Worm (Caenorhabditis elegans) whole organism, early embryonic: ENCODE data around the gene nhr-99.

Experiments used
- aly-1 ChIP-seq: sonication (generic microtip); optimal IDR thresholded peaks from 2 replicates; lab custom pipeline; 2016; ENCODE audit warnings: missing genetic modification characterization, missing compliant biosample characterization
- ama-1 ChIP-seq: fragments of 150-350 bp; optimal IDR thresholded peaks from 2 replicates; lab custom pipeline; 2014
- ceh-13 ChIP-seq: fragments of 200-800 bp; sonication (Bioruptor generic); optimal IDR thresholded peaks from 2 replicates; lab custom pipeline; 2018; ENCODE audit warnings: mild to moderate bottlenecking, missing genetic modification characterization, missing compliant biosample characterization
- ceh-36 ChIP-seq: sonication (generic microtip); optimal IDR thresholded peaks from 2 replicates; lab custom pipeline; 2016; ENCODE audit warnings: missing genetic modification characterization, inconsistent platforms, missing compliant biosample characterization

DNA sequence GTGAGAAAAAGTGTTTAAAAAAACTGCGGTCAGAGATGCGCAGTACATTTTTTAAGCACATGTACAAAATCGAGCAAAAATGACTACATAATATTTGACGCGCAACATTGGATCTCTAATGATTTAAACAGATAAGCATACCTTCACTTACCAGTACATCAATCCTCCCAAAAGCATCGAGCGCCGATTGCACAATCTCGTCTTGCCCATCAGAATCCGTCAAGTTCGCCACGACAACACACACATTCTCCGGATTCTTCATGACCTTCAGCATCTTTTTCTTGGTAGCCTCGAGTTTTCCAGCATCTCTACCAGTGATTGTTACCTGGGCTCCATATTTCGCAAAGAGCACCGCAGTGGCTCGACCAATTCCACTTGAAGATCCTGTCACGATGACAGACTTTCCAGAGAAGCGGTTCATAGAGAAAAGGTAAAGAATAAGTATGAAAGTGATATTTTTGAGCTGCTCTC, 28.3 kb downstream of the nhr-99 start, which contains the start of gene T01G6.10:
- TF ChIP-seq ceh-13 (GFP tag; lab: Kevin White, UChicago) = no peak
- no peak for TF ChIP-seq ama-1
- TF ChIP-seq aly-1 = no peak
- TF ChIP-seq ceh-36 = no peak
